Worm (Caenorhabditis elegans): ENCODE results near the gene T22G5.3.

The T22G5.3 gene

ce11 chrV:13892457-13893375, 12.0 kb downstream of the T22G5.3 start, which contains the start of gene sptl-3 (continued):
- TF ChIP-seq nfya-1 (tag; optimal IDR thresholded peaks at IDR 0.05; ENCODE audit: insufficient read depth) (peak; percentile 18), ztf-11 (tag; optimal IDR thresholded peaks at IDR 0.05) (no peak), ztf-4 (tag; optimal IDR thresholded peaks at IDR 0.05) (no peak), nhr-76 (tag; optimal IDR thresholded peaks at IDR 0.05) (no peak), fkh-10 (GFP tag; optimal IDR thresholded peaks at IDR 0.05) (no peak), elt-3 (tag; optimal IDR thresholded peaks at IDR 0.05) (peak; percentile 0 to 46 (median 14)), hmg-11 (tag; optimal IDR thresholded peaks at IDR 0.05) (peak; percentile 3), ceh-9 (tag; optimal IDR thresholded peaks at IDR 0.05) (no peak), ceh-16 (tag; optimal IDR thresholded peaks at IDR 0.05) (no peak)

- TF ChIP-seq ztf-4 (tag; optimal IDR thresholded peaks at IDR 0.05) = no peak
- TF ChIP-seq pqm-1 (tag; optimal IDR thresholded peaks at IDR 0.05) = peak; percentile 92
- peak; percentile 93 for TF ChIP-seq elt-2 (tag; optimal IDR thresholded peaks at IDR 0.05)
These were observed 12.9 kb downstream of the T22G5.3 start for ce11 chrV:13893583-13893982.

DNA sequence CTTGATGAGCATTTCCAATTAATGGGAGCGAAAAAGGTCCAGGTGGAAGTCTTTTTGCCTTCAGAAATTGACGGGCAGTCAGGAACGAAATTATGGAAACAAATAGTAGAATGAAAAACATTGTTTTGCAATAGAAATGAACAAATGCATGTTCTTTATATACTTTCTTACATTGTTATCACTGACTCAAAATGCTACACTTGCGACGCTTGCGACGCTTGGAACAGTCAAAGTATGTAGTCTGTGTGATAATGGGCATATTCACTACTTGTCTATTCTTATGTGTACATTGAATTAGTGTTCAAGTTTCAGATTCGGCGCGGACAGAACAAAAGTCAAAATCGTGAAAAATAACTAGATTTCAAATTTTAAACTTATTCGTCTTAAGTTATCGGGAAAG, 17.6 kb downstream of the T22G5.3 start, which contains the start of gene cyp-35C1:
cyp-35C1 (minus strand) TSS at position 132 of the 400 bp plus-strand sequence.
- TF ChIP-seq ztf-4 (tag; optimal IDR thresholded peaks at IDR 0.05) (no peak), zag-1 (tag; optimal IDR thresholded peaks at IDR 0.05) (no peak), hmg-11 (tag; optimal IDR thresholded peaks at IDR 0.05) (no peak), pqm-1 (tag; optimal IDR thresholded peaks at IDR 0.05) (peak; percentile 51), elt-2 (tag; optimal IDR thresholded peaks at IDR 0.05) (peak; percentile 59)

DNA sequence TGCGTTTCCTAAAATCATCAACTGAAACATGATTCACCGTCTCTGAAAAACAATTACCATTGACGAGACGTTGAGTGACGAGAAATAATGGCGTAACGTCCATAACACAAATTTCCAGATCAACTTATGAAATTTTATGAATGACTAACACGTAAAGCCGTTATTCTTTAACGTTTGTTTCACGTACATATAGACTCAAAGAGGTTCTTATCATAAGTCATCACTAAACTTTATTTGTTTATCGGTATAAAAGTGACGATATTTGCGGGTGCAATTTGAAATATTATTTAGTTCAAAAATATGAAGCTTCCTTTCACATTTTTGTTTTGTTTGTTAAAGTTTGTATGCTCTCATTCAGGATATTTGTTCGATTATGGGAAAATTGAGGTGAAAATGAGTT, 18.5 kb downstream of the T22G5.3 start, which contains the start of gene oac-3:
oac-3 (plus strand) TSS at position 301 of the 400 bp plus-strand sequence.
- TF ChIP-seq ztf-11 (tag; optimal IDR thresholded peaks at IDR 0.05) (no peak), elt-1 (tag; optimal IDR thresholded peaks at IDR 0.05) (no peak), zag-1 (tag; optimal IDR thresholded peaks at IDR 0.05) (no peak), ceh-82 (tag; optimal IDR thresholded peaks at IDR 0.05) (no peak), mdl-1 (tag; optimal IDR thresholded peaks at IDR 0.05) (no peak), nfya-1 (tag; optimal IDR thresholded peaks at IDR 0.05; ENCODE audit: insufficient read depth) (no peak), pqm-1 (tag; optimal IDR thresholded peaks at IDR 0.05) (no peak)

ce11 chrV:13902495-13902894, 21.8 kb downstream of the T22G5.3 start, which contains the start of gene C06B3.1:
C06B3.1 (plus strand) TSS chrV:13902795.
- TF ChIP-seq zag-1 (tag; optimal IDR thresholded peaks at IDR 0.05) (no peak), skn-1 (tag; optimal IDR thresholded peaks at IDR 0.05) (no peak), hmg-11 (tag; optimal IDR thresholded peaks at IDR 0.05) (no peak), pha-4 (tag; optimal IDR thresholded peaks at IDR 0.05) (no peak), lin-39 (tag; optimal IDR thresholded peaks at IDR 0.05) (no peak), mml-1 (tag; optimal IDR thresholded peaks at IDR 0.05) (no peak), lin-15B (tag; optimal IDR thresholded peaks at IDR 0.05) (no peak), lsy-12 (tag; optimal IDR thresholded peaks at IDR 0.05) (no peak), nhr-77 (tag; optimal IDR thresholded peaks at IDR 0.05) (no peak), nhr-25 (tag; optimal IDR thresholded peaks at IDR 0.05) (no peak), mdl-1 (tag; optimal IDR thresholded peaks at IDR 0.05) (no peak)

DNA sequence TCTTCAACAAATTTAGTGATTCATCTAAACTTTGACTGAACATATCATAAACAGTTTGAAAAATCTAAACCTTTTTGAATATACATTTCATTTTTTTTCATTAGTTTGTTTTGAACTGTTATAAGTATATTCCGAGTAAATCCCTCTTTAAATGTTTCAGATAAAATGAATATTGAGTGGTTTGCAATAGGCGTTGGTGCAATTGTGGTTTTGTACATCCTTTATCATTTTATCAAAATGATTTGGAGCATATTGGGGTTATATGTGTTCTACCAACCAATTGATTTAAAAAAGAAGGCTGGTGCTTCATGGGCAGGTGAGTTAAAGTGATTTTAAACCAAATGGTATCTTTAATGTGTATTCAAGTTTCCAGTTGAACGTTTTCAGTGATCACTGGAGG, 23.7 kb downstream of the T22G5.3 start, which contains the start of gene stdh-3:
stdh-3 (plus strand) TSS at position 166 of the 400 bp plus-strand sequence.
- TF ChIP-seq ZK546.5 (tag; optimal IDR thresholded peaks at IDR 0.05) (no peak), fkh-10 (GFP tag; optimal IDR thresholded peaks at IDR 0.05) (no peak), elt-1 (tag; optimal IDR thresholded peaks at IDR 0.05) (no peak), tbx-2 (tag; optimal IDR thresholded peaks at IDR 0.05) (no peak)

ce11 chrV:13906166-13906565, 25.5 kb downstream of the T22G5.3 start, which contains the start of gene stdh-1:
stdh-1 (plus strand) TSS chrV:13906492.
- no peak for TF ChIP-seq elt-1 (tag; optimal IDR thresholded peaks at IDR 0.05)
- peak; percentile 48 for TF ChIP-seq elt-2 (tag; optimal IDR thresholded peaks at IDR 0.05)
- TF ChIP-seq sea-2 (GFP tag; optimal IDR thresholded peaks at IDR 0.05) = no peak
- no peak for TF ChIP-seq ztf-4 (tag; optimal IDR thresholded peaks at IDR 0.05)
- peak; percentile 3 for TF ChIP-seq nfya-1 (tag; optimal IDR thresholded peaks at IDR 0.05; ENCODE audit: insufficient read depth)
- no peak for TF ChIP-seq fkh-10 (GFP tag; optimal IDR thresholded peaks at IDR 0.05)
- TF ChIP-seq ceh-9 (tag; optimal IDR thresholded peaks at IDR 0.05) = no peak
- TF ChIP-seq mml-1 (tag; optimal IDR thresholded peaks at IDR 0.05) = no peak
- peak; percentile 50 for TF ChIP-seq egl-5 (tag; optimal IDR thresholded peaks at IDR 0.05)
- peak; percentile 5 for TF ChIP-seq hmg-11 (tag; optimal IDR thresholded peaks at IDR 0.05)
- TF ChIP-seq pha-4 (tag; optimal IDR thresholded peaks at IDR 0.05) = peak; percentile 22
- TF ChIP-seq eor-1 (tag; optimal IDR thresholded peaks at IDR 0.05) = no peak
- no peak for TF ChIP-seq daf-12 (tag; optimal IDR thresholded peaks at IDR 0.05)
- TF ChIP-seq nhr-67 (tag; optimal IDR thresholded peaks at IDR 0.05) = no peak
- TF ChIP-seq nhr-28 (tag; optimal IDR thresholded peaks at IDR 0.05) = no peak
- TF ChIP-seq jun-1 (tag; optimal IDR thresholded peaks at IDR 0.05) = no peak
